Worm (Caenorhabditis elegans) whole organism, mixed stage, embryonic: Measurements from ENCODE around the gene gld-3.

ENCODE experiments used
- bed-3 ChIP-seq: fragments of 200-800 bp; sonication (Bioruptor generic); optimal IDR thresholded peaks from 3 replicates; lab custom pipeline; 2018; ENCODE audit warnings: mild to moderate bottlenecking, missing genetic modification characterization, moderate library complexity, missing compliant biosample characterization
- blmp-1 ChIP-seq: fragments of 150-350 bp; optimal IDR thresholded peaks from 2 replicates; lab custom pipeline; 2014; ENCODE audit warnings: missing biosample characterization, missing genetic modification characterization
- ceh-39 ChIP-seq: fragments of 150-350 bp; optimal IDR thresholded peaks from 2 replicates; lab custom pipeline; 2014; ENCODE audit warnings: missing biosample characterization, missing genetic modification characterization
- ceh-43 ChIP-seq: fragments of 200-800 bp; sonication (Bioruptor generic); optimal IDR thresholded peaks from 2 replicates; lab custom pipeline; 2018; ENCODE audit warnings: mild to moderate bottlenecking, missing genetic modification characterization, moderate library complexity, missing compliant biosample characterization
- ceh-83 ChIP-seq: fragments of 200-800 bp; sonication (Bioruptor generic); optimal IDR thresholded peaks from 2 replicates; lab custom pipeline; 2018; ENCODE audit warnings: mild to moderate bottlenecking, missing genetic modification characterization, missing compliant biosample characterization
- ces-1 ChIP-seq: fragments of 150-350 bp; optimal IDR thresholded peaks from 2 replicates; lab custom pipeline; 2014; ENCODE audit warnings: missing biosample characterization, missing genetic modification reagents, missing genetic modification characterization
- cnd-1 ChIP-seq: fragments of 200-800 bp; sonication (Bioruptor generic); optimal IDR thresholded peaks from 2 replicates; lab custom pipeline; 2018; ENCODE audit warnings: mild to moderate bottlenecking, missing genetic modification characterization, missing compliant biosample characterization
- drap-1 ChIP-seq: fragments of 200-800 bp; sonication (Bioruptor generic); optimal IDR thresholded peaks from 3 replicates; lab custom pipeline; 2018; ENCODE audit warnings: mild to moderate bottlenecking, missing genetic modification characterization, missing compliant biosample characterization
- elt-1 ChIP-seq: sonication (generic microtip); optimal IDR thresholded peaks from 2 replicates; lab custom pipeline; 2017; ENCODE audit warnings: missing genetic modification characterization, mild to moderate bottlenecking, missing compliant biosample characterization, antibody characterized with exemption, moderate library complexity, borderline replicate concordance; ENCODE audit not compliant: insufficient read depth
- ham-2 ChIP-seq: fragments of 200-800 bp; sonication (Bioruptor generic); optimal IDR thresholded peaks from 2 replicates; lab custom pipeline; 2018; ENCODE audit warnings: mild to moderate bottlenecking, missing genetic modification characterization, missing compliant biosample characterization
- hlh-1 ChIP-seq: fragments of 150-350 bp; optimal IDR thresholded peaks from 2 replicates; lab custom pipeline; 2014; ENCODE audit warnings: missing biosample characterization, missing genetic modification reagents, missing genetic modification characterization
- lin-32 ChIP-seq: fragments of 200-800 bp; sonication (Bioruptor generic); optimal IDR thresholded peaks from 2 replicates; lab custom pipeline; 2018; ENCODE audit warnings: mild to moderate bottlenecking, missing genetic modification characterization, missing compliant biosample characterization
- lsy-2 ChIP-seq: fragments of 150-350 bp; optimal IDR thresholded peaks from 2 replicates; lab custom pipeline; 2014; ENCODE audit warnings: missing biosample characterization, missing genetic modification characterization
- mab-5 ChIP-seq: fragments of 150-350 bp; optimal IDR thresholded peaks from 2 replicates; lab custom pipeline; 2014; ENCODE audit warnings: missing biosample characterization, missing genetic modification characterization
- mls-2 ChIP-seq: sonication (generic microtip); optimal IDR thresholded peaks from 2 replicates; lab custom pipeline; 2016; ENCODE audit warnings: mild to moderate bottlenecking, missing genetic modification characterization, moderate library complexity, missing compliant biosample characterization
- nhr-12 ChIP-seq: fragments of 150-350 bp; optimal IDR thresholded peaks from 2 replicates; lab custom pipeline; 2014; ENCODE audit warnings: missing biosample characterization, missing genetic modification characterization
- nhr-2 ChIP-seq: fragments of 150-350 bp; optimal IDR thresholded peaks from 2 replicates; lab custom pipeline; 2014; ENCODE audit warnings: missing biosample characterization, missing genetic modification characterization
- nhr-237 ChIP-seq: fragments of 150-350 bp; optimal IDR thresholded peaks from 2 replicates; lab custom pipeline; 2014; ENCODE audit warnings: missing biosample characterization, missing genetic modification characterization
- nhr-28 ChIP-seq: fragments of 150-350 bp; optimal IDR thresholded peaks from 2 replicates; lab custom pipeline; 2014; ENCODE audit warnings: missing biosample characterization, missing genetic modification characterization
- nhr-76 ChIP-seq: sonication (generic microtip); optimal IDR thresholded peaks from 2 replicates; lab custom pipeline; 2017; ENCODE audit warnings: missing biosample characterization, missing genetic modification characterization
- sem-2 ChIP-seq: fragments of 200-800 bp; sonication (Bioruptor generic); optimal IDR thresholded peaks from 2 replicates; lab custom pipeline; 2018; ENCODE audit warnings: mild to moderate bottlenecking, missing genetic modification characterization, missing compliant biosample characterization
- snpc-4 ChIP-seq: fragments of 150-350 bp; optimal IDR thresholded peaks from 2 replicates; lab custom pipeline; 2014; ENCODE audit warnings: missing biosample characterization, missing genetic modification characterization
- sptf-1 ChIP-seq: sonication (generic microtip); optimal IDR thresholded peaks from 2 replicates; lab custom pipeline; 2017; ENCODE audit warnings: mild to moderate bottlenecking, missing genetic modification characterization, moderate library complexity, missing compliant biosample characterization
- unc-120 ChIP-seq: sonication (generic microtip); optimal IDR thresholded peaks from 2 replicates; lab custom pipeline; 2017; ENCODE audit warnings: missing genetic modification characterization, missing compliant biosample characterization; ENCODE audit not compliant: poor library complexity, severe bottlenecking
- unc-39 ChIP-seq: fragments of 150-350 bp; optimal IDR thresholded peaks from 2 replicates; lab custom pipeline; 2014; ENCODE audit warnings: missing biosample characterization, missing genetic modification characterization
- unc-62 ChIP-seq: fragments of 150-350 bp; optimal IDR thresholded peaks from 2 replicates; lab custom pipeline; 2014; ENCODE audit warnings: missing biosample characterization, missing genetic modification reagents, missing genetic modification characterization
- zip-8 ChIP-seq: fragments of 150-350 bp; optimal IDR thresholded peaks from 2 replicates; lab custom pipeline; 2014; ENCODE audit warnings: missing biosample characterization, missing genetic modification characterization
- ztf-11 ChIP-seq: fragments of 150-350 bp; optimal IDR thresholded peaks from 2 replicates; lab custom pipeline; 2014; ENCODE audit warnings: missing biosample characterization, missing genetic modification characterization

gld-3 gene

ce11 chrII:7166768-7167167 is 34.3 kb downstream of the gld-3 start:
- TF ChIP-seq cnd-1 (tag; lab: Kevin White, UChicago) (no peak), unc-62 (GFP tag; lab: Kevin White, UChicago) (no peak), hlh-1 (tag; lab: Kevin White, UChicago) (no peak), drap-1 (GFP tag; lab: Kevin White, UChicago) (no peak)

ce11 chrII:7168712-7169111 is 36.3 kb downstream of the gld-3 start, which contains the start of gene col-36:
col-36 (minus strand) TSS chrII:7168812.
- no peak for TF ChIP-seq cnd-1 (tag; lab: Kevin White, UChicago)
- TF ChIP-seq sptf-1 (tag; lab: Kevin White, UChicago) = no peak
- no peak for TF ChIP-seq blmp-1 (tag; lab: Kevin White, UChicago)
- no peak for TF ChIP-seq ceh-39 (tag; lab: Kevin White, UChicago)
- no peak for TF ChIP-seq nhr-12 (tag; lab: Kevin White, UChicago)

DNA sequence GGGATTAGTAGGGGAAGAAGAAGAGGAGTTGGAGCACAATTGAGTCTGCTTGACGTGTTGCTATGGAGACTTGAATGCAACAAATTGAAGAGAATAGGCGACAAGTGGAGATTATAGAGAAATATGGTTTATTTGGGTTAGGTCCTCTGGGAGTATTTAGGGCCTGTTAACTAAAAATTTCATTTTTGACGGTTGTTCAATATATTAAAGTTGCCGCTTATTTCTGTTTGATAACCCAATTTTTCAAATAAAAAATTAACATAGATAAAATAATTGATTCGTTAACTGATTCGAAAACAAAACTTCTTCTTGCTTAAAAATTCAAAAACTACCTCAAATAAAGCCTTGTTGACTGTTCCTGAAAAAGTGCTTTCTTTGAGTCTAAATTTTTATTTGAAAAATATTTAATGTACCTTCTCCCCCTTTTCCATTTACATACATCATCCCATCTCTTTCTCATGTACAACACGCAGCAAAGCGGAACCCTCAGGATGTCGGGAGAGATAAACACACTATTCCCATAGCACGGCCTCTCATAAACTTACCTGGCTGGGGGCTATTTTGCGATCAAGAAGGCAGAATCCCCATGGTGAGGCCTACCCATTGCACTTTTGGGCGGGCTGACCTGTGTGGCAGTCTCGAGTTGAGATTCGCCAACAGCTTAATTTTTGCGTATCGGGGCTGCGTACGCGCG is 39.0 kb downstream of the gld-3 start, which contains the start of gene dyf-13:
dyf-13 (minus strand) TSS at position 51 of the 694 bp plus-strand sequence.
- TF ChIP-seq unc-120 (tag; lab: Kevin White, UChicago) = no peak
- TF ChIP-seq bed-3 (GFP tag; lab: Kevin White, UChicago) = no peak
- TF ChIP-seq zip-8 (tag; lab: Kevin White, UChicago) = no peak
- no peak for TF ChIP-seq unc-39
- TF ChIP-seq nhr-2 = no peak
- TF ChIP-seq mab-5 (tag; lab: Kevin White, UChicago) = no peak
- TF ChIP-seq ceh-43 = no peak
- TF ChIP-seq ceh-39 (tag; lab: Kevin White, UChicago) = no peak

ce11 chrII:7174843-7175242 is 42.4 kb downstream of the gld-3 start, which contains the start of gene glc-4:
glc-4 (minus strand) TSS chrII:7174943.
- no peak for TF ChIP-seq lsy-2 (tag; lab: Kevin White, UChicago)
- no peak for TF ChIP-seq ztf-11 (tag; lab: Kevin White, UChicago)
- no peak for TF ChIP-seq snpc-4 (tag; lab: Kevin White, UChicago)
- no peak for TF ChIP-seq nhr-237 (tag; lab: Kevin White, UChicago)
- TF ChIP-seq elt-1 (tag; lab: Kevin White, UChicago) = no peak
- no peak for TF ChIP-seq blmp-1 (tag; lab: Kevin White, UChicago)
- TF ChIP-seq nhr-12 (tag; lab: Kevin White, UChicago) = no peak
- TF ChIP-seq, all 35 proteins: peak for 0

DNA sequence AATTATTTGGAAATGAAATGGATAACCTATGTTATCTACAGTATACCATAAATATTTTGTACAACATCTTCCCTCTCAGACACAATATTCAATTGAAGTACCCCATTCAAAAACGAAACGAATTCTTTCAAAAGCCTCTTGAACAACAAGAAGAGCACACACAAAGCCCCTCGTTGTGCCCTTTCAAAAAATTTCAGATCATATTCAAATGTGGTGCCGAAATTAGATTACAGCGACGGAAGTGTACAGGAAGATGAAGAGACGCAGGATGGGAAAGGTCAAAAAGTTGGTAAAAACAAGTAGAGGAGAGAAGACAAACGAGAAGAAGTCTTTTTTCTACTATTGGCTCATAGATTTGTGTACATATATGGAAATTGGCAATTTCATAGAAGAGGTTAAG is 43.7 kb downstream of the gld-3 start:
- TF ChIP-seq mab-5 (tag; lab: Kevin White, UChicago) = no peak
- peak; percentile 66 for TF ChIP-seq ces-1 (GFP tag; lab: Kevin White, UChicago)

- no peak for TF ChIP-seq ceh-39 (tag; lab: Kevin White, UChicago)
- peak; percentile 87 for TF ChIP-seq unc-120 (tag; lab: Kevin White, UChicago)
- no peak for TF ChIP-seq nhr-237 (tag; lab: Kevin White, UChicago)
- TF ChIP-seq nhr-76 (tag; lab: Kevin White, UChicago) = no peak
- TF ChIP-seq unc-39 = no peak
- peak; percentile 7 for TF ChIP-seq mls-2 (tag; lab: Kevin White, UChicago)
- no peak for TF ChIP-seq cnd-1 (tag; lab: Kevin White, UChicago)
- no peak for TF ChIP-seq hlh-1 (tag; lab: Kevin White, UChicago)
- TF ChIP-seq zip-8 (tag; lab: Kevin White, UChicago) = no peak
- TF ChIP-seq ces-1 (GFP tag; lab: Kevin White, UChicago) = peak; percentile 86
- TF ChIP-seq blmp-1 (tag; lab: Kevin White, UChicago) = no peak
- TF ChIP-seq sem-2 (GFP tag; lab: Kevin White, UChicago) = no peak
- no peak for TF ChIP-seq nhr-28 (tag; lab: Kevin White, UChicago)
- no peak for TF ChIP-seq ceh-83 (GFP tag; lab: Kevin White, UChicago)
- no peak for TF ChIP-seq lin-32
- TF ChIP-seq ztf-11 (tag; lab: Kevin White, UChicago) = no peak
- TF ChIP-seq mab-5 (tag; lab: Kevin White, UChicago) = no peak
- TF ChIP-seq ham-2 = no peak
These were observed 50.2 kb downstream of the gld-3 start for ce11 chrII:7182630-7183029.
